Fruit fly (Drosophila melanogaster) whole organism, embryonic: ENCODE data around the gene CG8460.

Experiments used
- CG10565 ChIP-seq: fragments of 200-800 bp; sonication (Bioruptor generic); optimal IDR thresholded peaks from 3 replicates; lab custom pipeline; 2016; ENCODE audit warnings: missing biosample characterization, mild to moderate bottlenecking, missing genetic modification characterization
- CG14014 ChIP-seq: fragments of 200-800 bp; sonication (Bioruptor generic); IDR thresholded peaks from 2 replicates; pipeline ENCODE4 v1.3.6; 2022; ENCODE audit warnings: missing biosample characterization, missing genetic modification characterization
- CG4730 ChIP-seq: fragments of 200-800 bp; sonication (Bioruptor generic); IDR thresholded peaks from 2 replicates; pipeline ENCODE4 v1.3.6; 2022; ENCODE audit warnings: missing biosample characterization, missing genetic modification characterization
- CG5180 ChIP-seq: fragments of 200-800 bp; sonication (Bioruptor generic); optimal IDR thresholded peaks from 3 replicates; lab custom pipeline; 2017; ENCODE audit warnings: missing biosample characterization, missing genetic modification characterization, mild to moderate bottlenecking, moderate library complexity, missing genetic modification reagents
- Dbx ChIP-seq: fragments of 200-800 bp; sonication (Bioruptor generic); IDR thresholded peaks from 3 replicates; pipeline ENCODE4 v1.3.6; 2022; ENCODE audit warnings: missing biosample characterization, missing genetic modification characterization
- Hand ChIP-seq: fragments of 200-800 bp; sonication (Bioruptor generic); optimal IDR thresholded peaks from 2 replicates; lab custom pipeline; 2017; ENCODE audit warnings: mild to moderate bottlenecking, missing biosample characterization, missing genetic modification reagents, missing genetic modification characterization
- HmgZ ChIP-seq: fragments of 200-800 bp; sonication (Bioruptor generic); optimal IDR thresholded peaks from 2 replicates; lab custom pipeline; 2018; ENCODE audit warnings: missing biosample characterization, mild to moderate bottlenecking, missing genetic modification characterization
- Hr78 ChIP-seq, 2 experiments: fragments of 200-800 bp in 1 of 2; fragments of >200 bp in 1 of 2; sonication (Bioruptor generic) in 1 of 2; optimal IDR thresholded peaks; 2 replicates each; lab custom pipeline; 2017 to 2019; ENCODE audit warnings: missing biosample characterization in 2 of 2, missing genetic modification characterization in 2 of 2, mild to moderate bottlenecking in 1 of 2, moderate library complexity in 1 of 2
- Sox102F ChIP-seq: fragments of 200-800 bp; sonication (Bioruptor generic); optimal IDR thresholded peaks from 2 replicates; lab custom pipeline; 2018; ENCODE audit warnings: missing biosample characterization, mild to moderate bottlenecking, missing genetic modification characterization, moderate library complexity
- crc ChIP-seq: fragments of 200-800 bp; sonication (Bioruptor generic); optimal IDR thresholded peaks from 2 replicates; lab custom pipeline; 2016; ENCODE audit warnings: missing biosample characterization, missing genetic modification characterization
- klu ChIP-seq: fragments of 200-800 bp; sonication (Bioruptor generic); IDR thresholded peaks from 2 replicates; pipeline ENCODE4 v1.3.6; 2022; ENCODE audit warnings: missing biosample characterization, missing genetic modification characterization
- sc ChIP-seq, 3 experiments: fragments of >200 bp in 2 of 3; fragments of 200-800 bp in 1 of 3; sonication (Bioruptor generic) in 1 of 3; optimal IDR thresholded peaks; 2 replicates in 2 of 3; 3 replicates in 1 of 3; lab custom pipeline; 2017; ENCODE audit warnings: mild to moderate bottlenecking in 1 of 3, missing biosample characterization in 1 of 3, missing genetic modification characterization in 1 of 3, missing genetic modification reagents in 1 of 3
- sima ChIP-seq: fragments of 200-800 bp; sonication (Bioruptor generic); optimal IDR thresholded peaks from 2 replicates; lab custom pipeline; 2016; ENCODE audit warnings: missing biosample characterization, missing genetic modification characterization
- tll ChIP-seq, 2 experiments: fragments of 200-800 bp in 1 of 2; fragments of >200 bp in 1 of 2; sonication (Bioruptor generic) in 1 of 2; optimal IDR thresholded peaks; 2 replicates each; lab custom pipeline; 2017 to 2019; ENCODE audit warnings: missing biosample characterization in 2 of 2, missing genetic modification characterization in 2 of 2, mild to moderate bottlenecking in 1 of 2, moderate library complexity in 1 of 2

dm6 chr2L:8229134-8229533 is 32.1 kb downstream of the CG8460 start:
- TF ChIP-seq Hand (no peak), CG10565 (GFP tag; lab: Kevin White, UChicago) (no peak), Dbx (GFP tag; lab: Robert Waterston, UW) (no peak), tll (GFP tag; optimal IDR thresholded peaks at IDR 0.05; lab: Kevin White, UChicago) (no peak), sc (optimal IDR thresholded peaks at IDR 0.05; lab: Kevin White, UChicago) (no peak), sc (GFP tag; optimal IDR thresholded peaks at IDR 0.05; lab: Kevin White, UChicago) (no peak), CG5180 (GFP tag; lab: Kevin White, UChicago) (no peak), crc (no peak), sima (GFP tag; lab: Kevin White, UChicago) (no peak), CG14014 (GFP tag; lab: Robert Waterston, UW) (no peak), CG4730 (GFP tag; lab: Robert Waterston, UW) (no peak), HmgZ (tag; lab: Kevin White, UChicago) (no peak), klu (GFP tag; lab: Robert Waterston, UW) (no peak), Sox102F (GFP tag; lab: Kevin White, UChicago) (no peak), Hr78 (GFP tag; optimal IDR thresholded peaks at IDR 0.05; lab: Kevin White, UChicago) (no peak)
